Worm (Caenorhabditis elegans) whole organism, L1 larva: ENCODE results near the gene srt-50.
A peak's percentile ranks its signal among the peaks of the same experiment; 100 is the strongest.

Experiments used
- C16A3.4 ChIP-seq: fragments of 150-350 bp; optimal IDR thresholded peaks from 2 replicates; lab custom pipeline; 2014; ENCODE audit warnings: missing biosample characterization, missing genetic modification characterization
- C34B4.2 ChIP-seq: sonication (generic microtip); optimal IDR thresholded peaks from 2 replicates; lab custom pipeline; 2017; ENCODE audit warnings: mild to moderate bottlenecking, missing genetic modification characterization, missing compliant biosample characterization
- F16B12.6 ChIP-seq: fragments of 150-350 bp; optimal IDR thresholded peaks from 2 replicates; lab custom pipeline; 2014; ENCODE audit warnings: missing biosample characterization, missing genetic modification characterization
- Y116A8C.19 ChIP-seq: sonication (generic microtip); optimal IDR thresholded peaks from 2 replicates; lab custom pipeline; 2016; ENCODE audit warnings: missing compliant biosample characterization, missing genetic modification characterization, borderline replicate concordance
- aha-1 ChIP-seq: fragments of 150-350 bp; optimal IDR thresholded peaks from 2 replicates; lab custom pipeline; 2014; ENCODE audit warnings: missing biosample characterization, missing genetic modification characterization
- blmp-1 ChIP-seq: fragments of 150-350 bp; optimal IDR thresholded peaks from 2 replicates; lab custom pipeline; 2014; ENCODE audit warnings: missing biosample characterization, missing genetic modification characterization
- ceh-63 ChIP-seq: fragments of 200-800 bp; sonication (Bioruptor generic); optimal IDR thresholded peaks from 2 replicates; lab custom pipeline; 2018; ENCODE audit warnings: mild to moderate bottlenecking, missing genetic modification characterization, missing compliant biosample characterization
- ceh-8 ChIP-seq: fragments of 200-800 bp; sonication (Bioruptor generic); optimal IDR thresholded peaks from 2 replicates; lab custom pipeline; 2018; ENCODE audit warnings: mild to moderate bottlenecking, missing genetic modification characterization, moderate library complexity, missing compliant biosample characterization
- ceh-88 ChIP-seq: fragments of 200-800 bp; sonication (Bioruptor generic); IDR thresholded peaks from 2 replicates; pipeline ENCODE4 v1.3.6; 2022; ENCODE audit warnings: missing genetic modification characterization, missing compliant biosample characterization
- ceh-90 ChIP-seq: sonication (generic microtip); optimal IDR thresholded peaks from 2 replicates; lab custom pipeline; 2016; ENCODE audit warnings: missing genetic modification characterization, missing compliant biosample characterization
- dpl-1 ChIP-seq, 3 experiments: fragments of 150-350 bp in 2 of 3; sonication (generic microtip) in 1 of 3; optimal IDR thresholded peaks; 2 replicates each; lab custom pipeline; 2014 to 2017; ENCODE audit warnings: missing biosample characterization in 3 of 3, missing genetic modification characterization in 3 of 3, missing genetic modification reagents in 3 of 3
- efl-3 ChIP-seq: fragments of 200-800 bp; sonication (Bioruptor generic); optimal IDR thresholded peaks from 2 replicates; lab custom pipeline; 2018; ENCODE audit warnings: mild to moderate bottlenecking, missing genetic modification characterization, missing compliant biosample characterization
- egl-13 ChIP-seq: sonication (generic microtip); optimal IDR thresholded peaks from 2 replicates; lab custom pipeline; 2016; ENCODE audit warnings: missing genotype, missing genetic modification reagents, missing genetic modification characterization, missing compliant biosample characterization
- egl-27 ChIP-seq, 2 experiments: fragments of 150-350 bp in 1 of 2; sonication (generic microtip); optimal IDR thresholded peaks; 3 replicates each; lab custom pipeline; 2017 to 2018; ENCODE audit warnings: missing biosample characterization in 2 of 2, missing genetic modification characterization in 2 of 2, missing genetic modification reagents in 2 of 2
- elt-2 ChIP-seq: sonication (generic microtip); optimal IDR thresholded peaks from 2 replicates; lab custom pipeline; 2016; ENCODE audit warnings: missing genetic modification characterization, mild to moderate bottlenecking, inconsistent platforms, missing compliant biosample characterization, missing genetic modification reagents
- elt-3 ChIP-seq, 6 experiments: fragments of 150-350 bp in 1 of 6; sonication (generic microtip); optimal IDR thresholded peaks; 2 replicates each; lab custom pipeline; 2017 to 2018; ENCODE audit warnings: missing biosample characterization in 6 of 6, missing genetic modification characterization in 6 of 6, inconsistent platforms in 1 of 6
- ets-5 ChIP-seq: fragments of 200-800 bp; sonication (Bioruptor generic); IDR thresholded peaks from 2 replicates; pipeline ENCODE4 v1.3.6; 2022; ENCODE audit warnings: missing genetic modification characterization, missing compliant biosample characterization
- fkh-10 ChIP-seq: sonication (generic microtip); optimal IDR thresholded peaks from 2 replicates; lab custom pipeline; 2017; ENCODE audit warnings: missing biosample characterization, missing genetic modification reagents, missing genetic modification characterization
- fkh-4 ChIP-seq: sonication (generic microtip); optimal IDR thresholded peaks from 2 replicates; lab custom pipeline; 2016; ENCODE audit warnings: missing compliant biosample characterization, missing genetic modification characterization, borderline replicate concordance
- fos-1 ChIP-seq: fragments of 150-350 bp; optimal IDR thresholded peaks from 2 replicates; lab custom pipeline; 2014; ENCODE audit warnings: missing biosample characterization, missing genetic modification characterization
- hlh-17 ChIP-seq: fragments of 200-800 bp; sonication (Bioruptor generic); optimal IDR thresholded peaks from 2 replicates; lab custom pipeline; 2018; ENCODE audit warnings: missing genetic modification characterization, mild to moderate bottlenecking, missing compliant biosample characterization, moderate library complexity, borderline replicate concordance
- hlh-4 ChIP-seq: sonication (generic microtip); optimal IDR thresholded peaks from 2 replicates; lab custom pipeline; 2016; ENCODE audit warnings: mild to moderate bottlenecking, missing genetic modification characterization, missing compliant biosample characterization
- irx-1 ChIP-seq: sonication (generic microtip); optimal IDR thresholded peaks from 2 replicates; lab custom pipeline; 2016; ENCODE audit warnings: missing genetic modification characterization, missing compliant biosample characterization
- jun-1 ChIP-seq: fragments of 150-350 bp; optimal IDR thresholded peaks from 2 replicates; lab custom pipeline; 2014; ENCODE audit warnings: missing biosample characterization, missing genetic modification reagents, missing genetic modification characterization
- lin-13 ChIP-seq: fragments of 150-350 bp; optimal IDR thresholded peaks from 2 replicates; lab custom pipeline; 2014; ENCODE audit warnings: missing biosample characterization, missing genetic modification reagents, missing genetic modification characterization
- lin-15B ChIP-seq: fragments of 150-350 bp; sonication (generic microtip); optimal IDR thresholded peaks from 3 replicates; lab custom pipeline; 2014; ENCODE audit warnings: missing biosample characterization, missing genetic modification characterization
- lin-39 ChIP-seq: fragments of 150-350 bp; optimal IDR thresholded peaks from 2 replicates; lab custom pipeline; 2014; ENCODE audit warnings: missing biosample characterization, missing genetic modification reagents, missing genetic modification characterization
- lir-3 ChIP-seq: sonication (generic microtip); optimal IDR thresholded peaks from 2 replicates; lab custom pipeline; 2016; ENCODE audit warnings: mild to moderate bottlenecking, missing genetic modification characterization, moderate library complexity, missing compliant biosample characterization; ENCODE audit not compliant: poor library complexity
- lsy-2 ChIP-seq, 2 experiments: fragments of 150-350 bp; optimal IDR thresholded peaks; 2 replicates each; lab custom pipeline; 2014; ENCODE audit warnings: missing biosample characterization in 2 of 2, missing genetic modification characterization in 2 of 2
- mef-2 ChIP-seq: fragments of 150-350 bp; optimal IDR thresholded peaks from 2 replicates; lab custom pipeline; 2014; ENCODE audit warnings: missing biosample characterization, missing genetic modification characterization
- nhr-12 ChIP-seq: sonication (generic microtip); optimal IDR thresholded peaks from 2 replicates; lab custom pipeline; 2017; ENCODE audit warnings: missing biosample characterization, missing genetic modification characterization
- nhr-19 ChIP-seq: fragments of 200-800 bp; sonication (Bioruptor generic); conservative IDR thresholded peaks from 2 replicates; pipeline ENCODE4 v1.3.6; 2022; ENCODE audit warnings: missing genetic modification characterization, missing compliant biosample characterization
- nhr-20 ChIP-seq: sonication (generic microtip); optimal IDR thresholded peaks from 2 replicates; lab custom pipeline; 2016; ENCODE audit warnings: mild to moderate bottlenecking, missing genetic modification characterization, missing compliant biosample characterization
- nhr-47 ChIP-seq: sonication (generic microtip); optimal IDR thresholded peaks from 2 replicates; lab custom pipeline; 2016; ENCODE audit warnings: mild to moderate bottlenecking, missing genetic modification characterization, moderate library complexity, missing compliant biosample characterization
- nhr-84 ChIP-seq: sonication (generic microtip); optimal IDR thresholded peaks from 2 replicates; lab custom pipeline; 2017; ENCODE audit warnings: missing biosample characterization, missing genetic modification characterization
- nhr-85 ChIP-seq: sonication (generic microtip); peaks from one replicate; lab custom pipeline; 2016; ENCODE audit warnings: missing genetic modification characterization, inconsistent platforms, missing compliant biosample characterization
- pax-3 ChIP-seq: fragments of 200-800 bp; sonication (Bioruptor generic); optimal IDR thresholded peaks from 2 replicates; lab custom pipeline; 2018; ENCODE audit warnings: mild to moderate bottlenecking, missing genetic modification characterization, moderate library complexity, missing compliant biosample characterization
- pqm-1 ChIP-seq: sonication (generic microtip); optimal IDR thresholded peaks from 3 replicates; lab custom pipeline; 2017; ENCODE audit warnings: missing biosample characterization, missing genetic modification characterization
- snpc-4 ChIP-seq: fragments of 150-350 bp; optimal IDR thresholded peaks from 2 replicates; lab custom pipeline; 2014; ENCODE audit warnings: missing biosample characterization, missing genetic modification characterization
- sox-4 ChIP-seq: sonication (generic microtip); optimal IDR thresholded peaks from 2 replicates; lab custom pipeline; 2016; ENCODE audit warnings: missing genetic modification characterization, missing compliant biosample characterization
- sptf-1 ChIP-seq: fragments of 150-350 bp; optimal IDR thresholded peaks from 2 replicates; lab custom pipeline; 2014; ENCODE audit warnings: missing biosample characterization, missing genetic modification characterization
- unc-130 ChIP-seq: fragments of 150-350 bp; optimal IDR thresholded peaks from 2 replicates; lab custom pipeline; 2017; ENCODE audit warnings: missing biosample characterization, missing genetic modification characterization, inconsistent platforms
- unc-30 ChIP-seq: sonication (generic microtip); optimal IDR thresholded peaks from 2 replicates; lab custom pipeline; 2017; ENCODE audit warnings: missing biosample characterization, missing genetic modification characterization
- unc-62 ChIP-seq: fragments of 150-350 bp; optimal IDR thresholded peaks from 2 replicates; lab custom pipeline; 2014; ENCODE audit warnings: missing biosample characterization, missing genetic modification reagents, missing genetic modification characterization
- vab-15 ChIP-seq: sonication (generic microtip); optimal IDR thresholded peaks from 2 replicates; lab custom pipeline; 2017; ENCODE audit warnings: missing genotype, mild to moderate bottlenecking, missing genetic modification characterization, missing compliant biosample characterization
- xbp-1 ChIP-seq: sonication (generic microtip); optimal IDR thresholded peaks from 2 replicates; lab custom pipeline; 2016; ENCODE audit warnings: missing genetic modification characterization, missing compliant biosample characterization
- ztf-11 ChIP-seq, 2 experiments: sonication (generic microtip); optimal IDR thresholded peaks; 2 replicates each; lab custom pipeline; 2016 to 2017; ENCODE audit warnings: missing genetic modification characterization in 2 of 2, missing biosample characterization in 1 of 2, missing compliant biosample characterization in 1 of 2
- ztf-4 ChIP-seq: fragments of 150-350 bp; optimal IDR thresholded peaks from 2 replicates; lab custom pipeline; 2014; ENCODE audit warnings: missing biosample characterization, missing genetic modification characterization

Gene srt-50

DNA sequence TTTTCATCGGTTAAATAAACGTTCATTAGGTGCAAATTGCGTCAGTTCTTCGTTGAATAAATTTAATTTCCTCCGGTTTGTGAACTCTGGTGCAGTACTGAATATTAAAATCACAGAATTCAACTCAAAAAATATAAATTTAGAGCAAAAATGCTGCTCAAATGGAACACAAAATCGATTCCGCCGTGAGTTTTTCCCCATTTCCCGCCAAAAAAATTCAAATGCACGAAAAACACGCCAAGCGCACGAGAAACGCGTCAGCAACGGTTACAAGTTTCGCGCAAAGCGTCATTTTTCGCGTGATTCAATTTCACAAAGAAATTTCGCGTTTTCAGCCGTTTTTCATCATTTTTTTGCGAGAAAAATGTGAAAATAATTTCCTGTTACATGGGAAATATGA lies 35.0 kb upstream of the srt-50 start, which contains the start of gene hrpu-1 (continued):
- TF ChIP-seq nhr-47 (tag; lab: Kevin White, UChicago) (peak; percentile 90), lsy-2 (tag; optimal IDR thresholded peaks at IDR 0.05; lab: Kevin White, UChicago) (peak; percentile 88 to 94), xbp-1 (tag; lab: Kevin White, UChicago) (peak; percentile 83), elt-3 (tag; optimal IDR thresholded peaks at IDR 0.05; lab: Kevin White, UChicago) (peak in 2 of 6 experiments; percentile 32 to 51), egl-13 (tag; lab: Kevin White, UChicago) (peak; percentile 45), pqm-1 (tag; lab: Kevin White, UChicago) (no peak), mef-2 (tag; lab: Kevin White, UChicago) (no peak), unc-30 (tag; lab: Kevin White, UChicago) (no peak), nhr-12 (tag; lab: Kevin White, UChicago) (no peak), lin-39 (peak; percentile 74), nhr-85 (peak; percentile 90), hlh-17 (GFP tag; lab: Kevin White, UChicago) (no peak), lin-15B (tag; lab: Kevin White, UChicago) (peak; percentile 85), ztf-11 (tag; optimal IDR thresholded peaks at IDR 0.05; lab: Kevin White, UChicago) (peak in 1 of 2 experiments; percentile 63), irx-1 (tag; lab: Kevin White, UChicago) (peak; percentile 70), ceh-88 (peak; percentile 55; the same call in 1 of the 2 replicates), efl-3 (GFP tag; lab: Kevin White, UChicago) (no peak), Y116A8C.19 (no peak), aha-1 (tag; lab: Kevin White, UChicago) (peak; percentile 15), fkh-10 (GFP tag; lab: Kevin White, UChicago) (peak; percentile 61), nhr-20 (tag; lab: Kevin White, UChicago) (peak; percentile 76), snpc-4 (peak; percentile 73), unc-130 (tag; lab: Kevin White, UChicago) (peak; percentile 60), lin-13 (peak; percentile 70), C16A3.4 (tag; lab: Kevin White, UChicago) (peak; percentile 72), egl-27 (tag; optimal IDR thresholded peaks at IDR 0.05; lab: Kevin White, UChicago) (no peak), pax-3 (tag; lab: Kevin White, UChicago) (peak; percentile 45), ztf-4 (tag; lab: Kevin White, UChicago) (peak; percentile 56), ceh-8 (GFP tag; lab: Kevin White, UChicago) (peak; percentile 62), vab-15 (tag; lab: Kevin White, UChicago) (peak; percentile 19), elt-2 (no peak), nhr-84 (tag; lab: Kevin White, UChicago) (no peak), nhr-19 (GFP tag; lab: Robert Waterston, UW) (peak; percentile 80), ceh-90 (tag; lab: Kevin White, UChicago) (peak; percentile 22), dpl-1 (GFP tag; optimal IDR thresholded peaks at IDR 0.05; lab: Kevin White, UChicago) (peak; percentile 95 to 97 (median 95)), unc-62 (GFP tag; lab: Kevin White, UChicago) (no peak), ceh-63 (GFP tag; lab: Kevin White, UChicago) (no peak)

DNA sequence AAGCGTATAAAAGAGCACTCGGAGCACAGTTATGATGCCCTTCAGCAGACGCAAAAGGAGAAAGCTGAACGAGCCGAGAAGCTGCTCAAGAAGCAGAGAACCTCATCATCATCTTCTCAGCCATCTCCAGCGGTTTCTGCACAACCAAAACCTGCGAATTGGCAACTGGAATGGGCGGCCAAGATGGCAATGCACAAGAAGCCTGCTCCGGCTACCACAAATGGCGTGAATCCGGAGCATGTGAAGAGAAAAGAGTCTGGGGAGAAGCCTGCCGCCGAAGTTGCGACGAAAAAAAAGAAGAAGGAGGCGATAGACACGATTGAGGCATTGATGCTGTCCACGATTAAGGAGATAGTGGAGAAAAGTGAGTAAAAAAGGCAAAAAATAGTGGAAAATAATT lies 33.4 kb upstream of the srt-50 start:
- TF ChIP-seq xbp-1 (tag; lab: Kevin White, UChicago) (no peak), lir-3 (tag; lab: Kevin White, UChicago) (no peak), ceh-90 (tag; lab: Kevin White, UChicago) (no peak), Y116A8C.19 (no peak), fos-1 (tag; lab: Kevin White, UChicago) (no peak), hlh-4 (tag; lab: Kevin White, UChicago) (no peak), fkh-4 (tag; lab: Kevin White, UChicago) (no peak), pqm-1 (tag; lab: Kevin White, UChicago) (no peak), sox-4 (no peak), ets-5 (GFP tag; lab: Robert Waterston, UW) (no peak), sptf-1 (tag; lab: Kevin White, UChicago) (no peak), jun-1 (tag; lab: Kevin White, UChicago) (no peak), C34B4.2 (no peak), ceh-8 (GFP tag; lab: Kevin White, UChicago) (no peak), lin-39 (no peak), blmp-1 (tag; lab: Kevin White, UChicago) (no peak), F16B12.6 (tag; lab: Kevin White, UChicago) (no peak)
